Fruit fly (Drosophila melanogaster): ENCODE results near the gene Surf6.

dm6 chr3R:19859370-19860033 lies 45.2 kb downstream of the Surf6 start:
- no peak for TF ChIP-seq MESR4 (GFP tag; optimal IDR thresholded peaks at IDR 0.05)
- no peak for TF ChIP-seq ab (GFP tag; optimal IDR thresholded peaks at IDR 0.05)
- no peak for TF ChIP-seq CG18011 (GFP tag; optimal IDR thresholded peaks at IDR 0.05)
